Fruit fly (Drosophila melanogaster) whole organism, embryonic: ENCODE measurements around the gene Rab9.
A peak's percentile ranks its signal among the peaks of the same experiment; 100 is the strongest.

Source experiments
- Asciz ChIP-seq: fragments of 200-800 bp; sonication (Bioruptor generic); optimal IDR thresholded peaks from 2 replicates; lab custom pipeline; 2017; ENCODE audit warnings: missing biosample characterization, mild to moderate bottlenecking, missing genetic modification characterization, missing genetic modification reagents
- CG10431 ChIP-seq: fragments of 200-800 bp; sonication (Bioruptor generic); optimal IDR thresholded peaks from 3 replicates; lab custom pipeline; 2018; ENCODE audit warnings: missing biosample characterization, mild to moderate bottlenecking, missing genetic modification characterization
- CG13287 ChIP-seq: fragments of 200-800 bp; sonication (Bioruptor generic); IDR thresholded peaks from 2 replicates; pipeline ENCODE4 v1.3.6; 2022; ENCODE audit warnings: missing biosample characterization, missing genetic modification characterization; ENCODE audit not compliant: partially characterized antibody
- CG13296 ChIP-seq: fragments of 200-800 bp; sonication (Bioruptor generic); optimal IDR thresholded peaks from 3 replicates; lab custom pipeline; 2018; ENCODE audit warnings: missing biosample characterization, mild to moderate bottlenecking, missing genetic modification characterization
- CG16863 ChIP-seq: fragments of 200-800 bp; sonication (Bioruptor generic); optimal IDR thresholded peaks from 3 replicates; lab custom pipeline; 2016; ENCODE audit warnings: missing biosample characterization, missing genetic modification characterization
- CG2116 ChIP-seq: fragments of 200-800 bp; sonication (Bioruptor generic); optimal IDR thresholded peaks from 3 replicates; lab custom pipeline; 2018; ENCODE audit warnings: missing biosample characterization, mild to moderate bottlenecking, missing genetic modification characterization
- CG31441 ChIP-seq: fragments of 200-800 bp; sonication (Bioruptor generic); IDR thresholded peaks from 2 replicates; pipeline ENCODE4 v1.3.6; 2022; ENCODE audit warnings: missing biosample characterization, missing genetic modification characterization
- CG4328 ChIP-seq: fragments of 200-800 bp; sonication (Bioruptor generic); optimal IDR thresholded peaks from 3 replicates; lab custom pipeline; 2017; ENCODE audit warnings: missing biosample characterization, missing genetic modification reagents, missing genetic modification characterization
- CG6813 ChIP-seq: fragments of 200-800 bp; sonication (Bioruptor generic); optimal IDR thresholded peaks from 2 replicates; lab custom pipeline; 2017; ENCODE audit warnings: missing biosample characterization, missing genetic modification characterization, mild to moderate bottlenecking, moderate library complexity, missing genetic modification reagents
- Dbx ChIP-seq: fragments of 200-800 bp; sonication (Bioruptor generic); IDR thresholded peaks from 3 replicates; pipeline ENCODE4 v1.3.6; 2022; ENCODE audit warnings: missing biosample characterization, missing genetic modification characterization
- Dfd ChIP-seq, 2 experiments: fragments of >200 bp; optimal IDR thresholded peaks; 2 replicates each; lab custom pipeline; 2017; ENCODE audit warnings: missing biosample characterization in 2 of 2, missing genetic modification characterization in 2 of 2
- Doc3 ChIP-seq: fragments of 200-800 bp; sonication (Bioruptor generic); IDR thresholded peaks from 3 replicates; pipeline ENCODE4 v1.3.6; 2022; ENCODE audit warnings: missing biosample characterization, missing genetic modification characterization; ENCODE audit not compliant: partially characterized antibody
- Dp ChIP-seq: fragments of 200-800 bp; sonication (Bioruptor generic); optimal IDR thresholded peaks from 2 replicates; lab custom pipeline; 2018; ENCODE audit warnings: missing biosample characterization, mild to moderate bottlenecking, missing genetic modification characterization, moderate library complexity
- Dref ChIP-seq: fragments of 200-800 bp; sonication (Bioruptor generic); IDR thresholded peaks from 2 replicates; pipeline ENCODE4 v1.3.6; 2022; ENCODE audit warnings: missing biosample characterization, missing genetic modification characterization
- E2f2 ChIP-seq: fragments of 200-800 bp; sonication (Bioruptor generic); IDR thresholded peaks from 2 replicates; pipeline ENCODE4 v1.3.6; 2022; ENCODE audit warnings: missing biosample characterization, missing genetic modification characterization
- HLH4C ChIP-seq: fragments of 200-800 bp; sonication (Bioruptor generic); IDR thresholded peaks from 3 replicates; pipeline ENCODE4 v1.3.6; 2022; ENCODE audit warnings: missing biosample characterization, missing genetic modification characterization; ENCODE audit not compliant: partially characterized antibody
- PHDP ChIP-seq: fragments of 200-800 bp; sonication (Bioruptor generic); optimal IDR thresholded peaks from 3 replicates; lab custom pipeline; 2018; ENCODE audit warnings: missing biosample characterization, mild to moderate bottlenecking, missing genetic modification characterization, moderate library complexity
- Scr ChIP-seq: fragments of 200-800 bp; sonication (Bioruptor generic); IDR thresholded peaks from 2 replicates; pipeline ENCODE4 v1.3.6; 2022; ENCODE audit warnings: missing biosample characterization, missing genetic modification characterization; ENCODE audit not compliant: partially characterized antibody
- ash1 ChIP-seq: fragments of 200-800 bp; sonication (Bioruptor generic); optimal IDR thresholded peaks from 2 replicates; lab custom pipeline; 2018; ENCODE audit warnings: missing biosample characterization, mild to moderate bottlenecking, missing genetic modification characterization
- ato ChIP-seq: fragments of 200-800 bp; sonication (Bioruptor generic); IDR thresholded peaks from 2 replicates; pipeline ENCODE4 v1.3.6; 2022; ENCODE audit warnings: missing biosample characterization, missing genetic modification characterization; ENCODE audit not compliant: partially characterized antibody
- bbx ChIP-seq: fragments of 200-800 bp; sonication (Bioruptor generic); IDR thresholded peaks from 2 replicates; pipeline ENCODE4 v1.3.6; 2022; ENCODE audit warnings: missing biosample characterization, missing genetic modification characterization; ENCODE audit not compliant: partially characterized antibody
- caup ChIP-seq: fragments of 200-800 bp; sonication (Bioruptor generic); optimal IDR thresholded peaks from 3 replicates; lab custom pipeline; 2017; ENCODE audit warnings: missing biosample characterization, mild to moderate bottlenecking, missing genetic modification characterization, moderate library complexity; ENCODE audit not compliant: severe bottlenecking
- crp ChIP-seq, 2 experiments: fragments of 200-800 bp; sonication (Bioruptor generic); optimal IDR thresholded peaks; 2 replicates in 1 of 2; 3 replicates in 1 of 2; lab custom pipeline; 2017; ENCODE audit warnings: missing biosample characterization in 2 of 2, missing genetic modification characterization in 2 of 2, mild to moderate bottlenecking in 1 of 2, moderate library complexity in 1 of 2
- dmrt99B ChIP-seq: fragments of 200-800 bp; sonication (Bioruptor generic); optimal IDR thresholded peaks from 2 replicates; lab custom pipeline; 2018; ENCODE audit warnings: missing biosample characterization, mild to moderate bottlenecking, missing genetic modification characterization, moderate library complexity
- gro ChIP-seq: fragments of 200-800 bp; sonication (Bioruptor generic); optimal IDR thresholded peaks from 2 replicates; lab custom pipeline; 2016; ENCODE audit warnings: missing biosample characterization, missing genetic modification characterization
- gsb ChIP-seq: fragments of 200-800 bp; sonication (Bioruptor generic); IDR thresholded peaks from 2 replicates; pipeline ENCODE4 v1.3.6; 2022; ENCODE audit warnings: missing biosample characterization, missing genetic modification characterization
- hbn ChIP-seq: fragments of 200-800 bp; sonication (Bioruptor generic); IDR thresholded peaks from 2 replicates; pipeline ENCODE4 v1.3.6; 2022; ENCODE audit warnings: missing biosample characterization, missing genetic modification characterization; ENCODE audit not compliant: partially characterized antibody
- kah ChIP-seq: fragments of 200-800 bp; sonication (Bioruptor generic); optimal IDR thresholded peaks from 2 replicates; lab custom pipeline; 2018; ENCODE audit warnings: missing biosample characterization, mild to moderate bottlenecking, missing genetic modification characterization
- pzg ChIP-seq: fragments of 200-800 bp; sonication (Bioruptor generic); optimal IDR thresholded peaks from 3 replicates; lab custom pipeline; 2018; ENCODE audit warnings: missing biosample characterization, mild to moderate bottlenecking, missing genetic modification characterization, moderate library complexity
- sna ChIP-seq: fragments of 200-800 bp; sonication (Bioruptor generic); IDR thresholded peaks from 2 replicates; pipeline ENCODE4 v1.3.6; 2022; ENCODE audit warnings: missing biosample characterization, missing genetic modification characterization; ENCODE audit not compliant: partially characterized antibody
- tna ChIP-seq: fragments of 200-800 bp; sonication (Bioruptor generic); IDR thresholded peaks from 2 replicates; pipeline ENCODE4 v1.3.6; 2022; ENCODE audit warnings: missing biosample characterization, missing genetic modification characterization; ENCODE audit not compliant: partially characterized antibody
- vnd ChIP-seq: fragments of 200-800 bp; sonication (Bioruptor generic); IDR thresholded peaks from 3 replicates; pipeline ENCODE4 v1.3.6; 2022; ENCODE audit warnings: missing biosample characterization, missing genetic modification characterization; ENCODE audit not compliant: partially characterized antibody
- zen2 ChIP-seq: fragments of 200-800 bp; sonication (Bioruptor generic); IDR thresholded peaks from 3 replicates; pipeline ENCODE4 v1.3.6; 2022; ENCODE audit warnings: missing biosample characterization, missing genetic modification characterization; ENCODE audit not compliant: partially characterized antibody

The Rab9 gene

dm6 chr2L:19484539-19484938, 52.2 kb downstream of the Rab9 start, which contains the start of the genes CG10195 and CG13084 (continued):
- TF ChIP-seq CG31441 (GFP tag; lab: Robert Waterston, UW), result no peak
- peak; percentile 44; the same call in 2 of the 3 replicates for TF ChIP-seq Doc3 (GFP tag; lab: Robert Waterston, UW)
- TF ChIP-seq HLH4C, result peak; percentile 15; the same call in 1 of the 3 replicates
- TF ChIP-seq Dref (GFP tag; lab: Robert Waterston, UW), result peak; percentile 70
- peak; percentile 62; the same call in 1 of the 2 replicates for TF ChIP-seq bbx
- no peak for TF ChIP-seq dmrt99B
- TF ChIP-seq E2f2 (GFP tag; lab: Robert Waterston, UW), result peak; percentile 91
- TF ChIP-seq tna, result 0 out of 2 replicates have a peak, but pooled peaks have one; percentile 54
- no peak for TF ChIP-seq caup (GFP tag; lab: Kevin White, UChicago)
- no peak for TF ChIP-seq CG16863 (GFP tag; lab: Kevin White, UChicago)
- peak; percentile 3 for TF ChIP-seq kah (GFP tag; lab: Kevin White, UChicago)
- TF ChIP-seq Dp (GFP tag; lab: Kevin White, UChicago), result peak; percentile 80
- TF ChIP-seq ato (GFP tag; lab: Robert Waterston, UW), result 0 out of 2 replicates have a peak, but pooled peaks have one; percentile 34
- no peak for TF ChIP-seq gsb
- no peak for TF ChIP-seq CG6813 (GFP tag; lab: Kevin White, UChicago)
- TF ChIP-seq PHDP (tag; lab: Kevin White, UChicago), result no peak
- peak; percentile 74 for TF ChIP-seq sna (GFP tag; lab: Robert Waterston, UW)
- TF ChIP-seq Scr, result 0 out of 2 replicates have a peak, but pooled peaks have one; percentile 24
- no peak for TF ChIP-seq ash1 (GFP tag; lab: Kevin White, UChicago)
- no peak for TF ChIP-seq CG13296
- TF ChIP-seq CG4328 (GFP tag; lab: Kevin White, UChicago), result no peak
- TF ChIP-seq zen2 (GFP tag; lab: Robert Waterston, UW), result peak; percentile 42; the same call in 1 of the 3 replicates
- 0 out of 3 replicates have a peak, but pooled peaks have one; percentile 20 for TF ChIP-seq vnd (GFP tag; lab: Robert Waterston, UW)
- peak in 1 of 2 experiments; percentile 81 for TF ChIP-seq crp (GFP tag; optimal IDR thresholded peaks at IDR 0.05; lab: Kevin White, UChicago)
- no peak for TF ChIP-seq gro
- TF ChIP-seq CG10431, result no peak
- no peak for TF ChIP-seq Dfd (GFP tag; optimal IDR thresholded peaks at IDR 0.05; lab: Kevin White, UChicago)
- TF ChIP-seq hbn, result peak; percentile 31; the same call in 1 of the 2 replicates
- TF ChIP-seq Asciz (GFP tag; lab: Kevin White, UChicago), result no peak
- TF ChIP-seq CG2116 (GFP tag; lab: Kevin White, UChicago), result peak; percentile 53
- TF ChIP-seq Dbx (GFP tag; lab: Robert Waterston, UW), result no peak
- TF ChIP-seq CG13287 (GFP tag; lab: Robert Waterston, UW), result peak; percentile 64
- peak; percentile 15 for TF ChIP-seq pzg (GFP tag; lab: Kevin White, UChicago)
